Worm (Caenorhabditis elegans) whole organism, L2 larva: Measurements from ENCODE around the gene JC8.4.

ENCODE experiments used
- C34F6.9 ChIP-seq: fragments of 150-350 bp; optimal IDR thresholded peaks from 2 replicates; lab custom pipeline; 2014; ENCODE audit warnings: missing biosample characterization, missing genetic modification characterization
- F13H6.1 ChIP-seq: sonication (generic microtip); optimal IDR thresholded peaks from 2 replicates; lab custom pipeline; 2016; ENCODE audit warnings: missing genetic modification characterization, missing compliant biosample characterization
- R02D3.7 ChIP-seq: fragments of 150-350 bp; optimal IDR thresholded peaks from 2 replicates; lab custom pipeline; 2014; ENCODE audit warnings: missing biosample characterization, missing genetic modification characterization
- Y55F3AM.14 ChIP-seq: fragments of 200-800 bp; sonication (Bioruptor generic); optimal IDR thresholded peaks from 2 replicates; lab custom pipeline; 2018; ENCODE audit warnings: mild to moderate bottlenecking, missing genetic modification characterization, missing compliant biosample characterization
- ZK546.5 ChIP-seq: sonication (generic microtip); optimal IDR thresholded peaks from 2 replicates; lab custom pipeline; 2017; ENCODE audit warnings: missing biosample characterization, missing genetic modification characterization
- aly-2 ChIP-seq: fragments of 150-350 bp; optimal IDR thresholded peaks from 2 replicates; lab custom pipeline; 2014; ENCODE audit warnings: missing biosample characterization, missing genetic modification characterization
- ama-1 ChIP-seq: fragments of 150-350 bp; optimal IDR thresholded peaks from 2 replicates; lab custom pipeline; 2018; ENCODE audit warnings: inconsistent platforms
- blmp-1 ChIP-seq: sonication (generic microtip); optimal IDR thresholded peaks from 2 replicates; lab custom pipeline; 2017; ENCODE audit warnings: missing genetic modification characterization, mild to moderate bottlenecking, missing compliant biosample characterization, antibody characterized with exemption, moderate library complexity; ENCODE audit not compliant: insufficient read depth
- ceh-16 ChIP-seq: fragments of 150-350 bp; optimal IDR thresholded peaks from 2 replicates; lab custom pipeline; 2014; ENCODE audit warnings: missing biosample characterization, missing genetic modification characterization
- ceh-82 ChIP-seq: fragments of 150-350 bp; optimal IDR thresholded peaks from 2 replicates; lab custom pipeline; 2014; ENCODE audit warnings: missing biosample characterization, missing genetic modification characterization
- crh-2 ChIP-seq: sonication (generic microtip); optimal IDR thresholded peaks from 2 replicates; lab custom pipeline; 2017; ENCODE audit warnings: missing biosample characterization, missing genetic modification characterization
- dmd-4 ChIP-seq: sonication (generic microtip); optimal IDR thresholded peaks from 2 replicates; lab custom pipeline; 2017; ENCODE audit warnings: missing biosample characterization, missing genetic modification characterization
- elt-1 ChIP-seq: fragments of 150-350 bp; optimal IDR thresholded peaks from 2 replicates; lab custom pipeline; 2014; ENCODE audit warnings: missing biosample characterization, missing genetic modification characterization
- fos-1 ChIP-seq: fragments of 150-350 bp; optimal IDR thresholded peaks from 2 replicates; lab custom pipeline; 2014; ENCODE audit warnings: missing biosample characterization, missing genetic modification characterization
- gmeb-1 ChIP-seq: fragments of 150-350 bp; optimal IDR thresholded peaks from 2 replicates; lab custom pipeline; 2014; ENCODE audit warnings: missing biosample characterization, missing genetic modification characterization
- lin-11 ChIP-seq: fragments of 150-350 bp; sonication (generic microtip); optimal IDR thresholded peaks from 2 replicates; lab custom pipeline; 2014; ENCODE audit warnings: missing biosample characterization, missing genetic modification characterization, inconsistent platforms, mixed read lengths
- lin-13 ChIP-seq: fragments of 150-350 bp; optimal IDR thresholded peaks from 2 replicates; lab custom pipeline; 2014; ENCODE audit warnings: missing biosample characterization, missing genetic modification reagents, missing genetic modification characterization
- lin-39 ChIP-seq: fragments of 150-350 bp; optimal IDR thresholded peaks from 2 replicates; lab custom pipeline; 2014; ENCODE audit warnings: missing biosample characterization, missing genetic modification reagents, missing genetic modification characterization
- lsy-2 ChIP-seq, 2 experiments: fragments of 150-350 bp in 1 of 2; sonication (generic microtip) in 1 of 2; optimal IDR thresholded peaks; 2 replicates each; lab custom pipeline; 2014 to 2017; ENCODE audit warnings: missing biosample characterization in 2 of 2, missing genetic modification characterization in 2 of 2
- mab-5 ChIP-seq: fragments of 150-350 bp; optimal IDR thresholded peaks from 2 replicates; lab custom pipeline; 2014; ENCODE audit warnings: missing biosample characterization, missing genetic modification characterization
- mbf-1 ChIP-seq: sonication (generic microtip); optimal IDR thresholded peaks from 2 replicates; lab custom pipeline; 2017; ENCODE audit warnings: missing biosample characterization, missing genetic modification characterization
- mdl-1 ChIP-seq, 2 experiments: fragments of 150-350 bp in 1 of 2; sonication (generic microtip) in 1 of 2; optimal IDR thresholded peaks; 2 replicates each; lab custom pipeline; 2017; ENCODE audit warnings: missing biosample characterization in 2 of 2, missing genetic modification characterization in 2 of 2
- nhr-10 ChIP-seq: sonication (generic microtip); optimal IDR thresholded peaks from 2 replicates; lab custom pipeline; 2017; ENCODE audit warnings: missing biosample characterization, missing genetic modification characterization
- nhr-12 ChIP-seq: fragments of 150-350 bp; optimal IDR thresholded peaks from 2 replicates; lab custom pipeline; 2014; ENCODE audit warnings: missing biosample characterization, missing genetic modification characterization
- nhr-129 ChIP-seq: fragments of 150-350 bp; optimal IDR thresholded peaks from 2 replicates; lab custom pipeline; 2014; ENCODE audit warnings: missing biosample characterization, missing genetic modification characterization
- nhr-21 ChIP-seq: fragments of 150-350 bp; optimal IDR thresholded peaks from 2 replicates; lab custom pipeline; 2014; ENCODE audit warnings: missing biosample characterization, missing genetic modification characterization
- nhr-23 ChIP-seq: fragments of 150-350 bp; optimal IDR thresholded peaks from 2 replicates; lab custom pipeline; 2014; ENCODE audit warnings: missing biosample characterization, missing genetic modification reagents, missing genetic modification characterization
- nhr-237 ChIP-seq: fragments of 150-350 bp; optimal IDR thresholded peaks from 2 replicates; lab custom pipeline; 2014; ENCODE audit warnings: missing biosample characterization, missing genetic modification characterization
- nhr-6 ChIP-seq: fragments of 150-350 bp; optimal IDR thresholded peaks from 2 replicates; lab custom pipeline; 2014; ENCODE audit warnings: missing biosample characterization, missing genetic modification characterization
- nhr-77 ChIP-seq: fragments of 150-350 bp; optimal IDR thresholded peaks from 2 replicates; lab custom pipeline; 2014; ENCODE audit warnings: missing biosample characterization, missing genetic modification characterization
- peb-1 ChIP-seq: fragments of 150-350 bp; optimal IDR thresholded peaks from 2 replicates; lab custom pipeline; 2014; ENCODE audit warnings: missing biosample characterization, missing genetic modification characterization
- sem-4 ChIP-seq: fragments of 150-350 bp; optimal IDR thresholded peaks from 2 replicates; lab custom pipeline; 2014; ENCODE audit warnings: missing biosample characterization, missing genetic modification reagents, missing genetic modification characterization
- skn-1 ChIP-seq: sonication (generic microtip); optimal IDR thresholded peaks from 2 replicates; lab custom pipeline; 2017; ENCODE audit warnings: missing biosample characterization, missing genetic modification characterization
- sma-3 ChIP-seq: sonication (generic microtip); optimal IDR thresholded peaks from 2 replicates; lab custom pipeline; 2016; ENCODE audit warnings: missing genetic modification reagents, missing genetic modification characterization, missing compliant biosample characterization
- snpc-4 ChIP-seq: fragments of 150-350 bp; optimal IDR thresholded peaks from 2 replicates; lab custom pipeline; 2014; ENCODE audit warnings: missing biosample characterization, missing genetic modification characterization
- unc-39 ChIP-seq: fragments of 150-350 bp; optimal IDR thresholded peaks from 2 replicates; lab custom pipeline; 2014; ENCODE audit warnings: missing biosample characterization, missing genetic modification characterization
- unc-55 ChIP-seq: fragments of 150-350 bp; sonication (generic microtip); optimal IDR thresholded peaks from 3 replicates; lab custom pipeline; 2014; ENCODE audit warnings: missing biosample characterization, missing genetic modification reagents, missing genetic modification characterization
- unc-62 ChIP-seq: fragments of 150-350 bp; optimal IDR thresholded peaks from 2 replicates; lab custom pipeline; 2014; ENCODE audit warnings: missing biosample characterization, missing genetic modification reagents, missing genetic modification characterization
- zag-1 ChIP-seq: fragments of 150-350 bp; optimal IDR thresholded peaks from 2 replicates; lab custom pipeline; 2014; ENCODE audit warnings: missing biosample characterization, missing genetic modification characterization
- ztf-11 ChIP-seq: sonication (generic microtip); optimal IDR thresholded peaks from 2 replicates; lab custom pipeline; 2017; ENCODE audit warnings: missing biosample characterization, missing genetic modification characterization
- ztf-4 ChIP-seq: fragments of 150-350 bp; optimal IDR thresholded peaks from 2 replicates; lab custom pipeline; 2014; ENCODE audit warnings: missing biosample characterization, missing genetic modification characterization

Gene JC8.4

ce11 chrIV:13272494-13272893 lies 29.0 kb downstream of the JC8.4 start, which contains the start of gene unc-26:
unc-26 (minus strand) TSS chrIV:13272516.
- TF ChIP-seq nhr-23 (tag; lab: Kevin White, UChicago) (no peak), unc-55 (peak; percentile 82), ZK546.5 (tag; lab: Kevin White, UChicago) (no peak), zag-1 (tag; lab: Kevin White, UChicago) (peak; percentile 31), nhr-77 (tag; lab: Kevin White, UChicago) (no peak), gmeb-1 (tag; lab: Kevin White, UChicago) (no peak), C34F6.9 (tag; lab: Kevin White, UChicago) (peak; percentile 40), ztf-11 (tag; lab: Kevin White, UChicago) (no peak), lin-13 (GFP tag; lab: Kevin White, UChicago) (no peak), sem-4 (tag; lab: Kevin White, UChicago) (no peak), skn-1 (tag; lab: Kevin White, UChicago) (no peak), nhr-10 (tag; lab: Kevin White, UChicago) (no peak), dmd-4 (tag; lab: Kevin White, UChicago) (no peak), unc-39 (tag; lab: Kevin White, UChicago) (no peak), nhr-12 (tag; lab: Kevin White, UChicago) (no peak), ztf-4 (tag; lab: Kevin White, UChicago) (no peak), F13H6.1 (tag; lab: Kevin White, UChicago) (peak; percentile 10), snpc-4 (no peak), unc-62 (GFP tag; lab: Kevin White, UChicago) (no peak), R02D3.7 (tag; lab: Kevin White, UChicago) (no peak), Y55F3AM.14 (GFP tag; lab: Kevin White, UChicago) (no peak), lin-39 (no peak), mab-5 (peak; percentile 35), nhr-129 (tag; lab: Kevin White, UChicago) (peak; percentile 59), lsy-2 (tag; optimal IDR thresholded peaks at IDR 0.05; lab: Kevin White, UChicago) (peak in 1 of 2 experiments; percentile 60), lin-11 (tag; lab: Kevin White, UChicago) (no peak), blmp-1 (tag; lab: Kevin White, UChicago) (no peak), ceh-82 (no peak), peb-1 (tag; lab: Kevin White, UChicago) (no peak), nhr-6 (tag; lab: Kevin White, UChicago) (no peak), ama-1 (no peak), elt-1 (no peak)

- TF ChIP-seq ama-1 (no peak), lsy-2 (tag; optimal IDR thresholded peaks at IDR 0.05; lab: Kevin White, UChicago) (no peak), elt-1 (no peak), nhr-10 (tag; lab: Kevin White, UChicago) (no peak), mbf-1 (tag; lab: Kevin White, UChicago) (no peak), nhr-237 (tag; lab: Kevin White, UChicago) (no peak), nhr-21 (no peak)
Observed at ce11 chrIV:13282778-13283177, 39.3 kb downstream of the JC8.4 start, which contains the start of gene cpsf-3. cpsf-3 (minus strand) TSS chrIV:13282878.

ce11 chrIV:13289321-13289720 lies 45.8 kb downstream of the JC8.4 start, which contains the start of gene Y67H2A.10:
Y67H2A.10 (minus strand) TSS chrIV:13289504.
- TF ChIP-seq nhr-129 (tag; lab: Kevin White, UChicago) (peak; percentile 13), elt-1 (no peak), aly-2 (tag; lab: Kevin White, UChicago) (no peak), ceh-16 (tag; lab: Kevin White, UChicago) (no peak), C34F6.9 (tag; lab: Kevin White, UChicago) (peak; percentile 49), unc-55 (peak; percentile 18)
- TF ChIP-seq, all 48 proteins: peak for 3

ce11 chrIV:13290239-13290638 lies 46.8 kb downstream of the JC8.4 start:
- TF ChIP-seq lin-11 (tag; lab: Kevin White, UChicago) = no peak
- no peak for TF ChIP-seq unc-39 (tag; lab: Kevin White, UChicago)
- TF ChIP-seq mdl-1 (tag; optimal IDR thresholded peaks at IDR 0.05; lab: Kevin White, UChicago) = no peak
- no peak for TF ChIP-seq lin-39
- no peak for TF ChIP-seq ceh-16 (tag; lab: Kevin White, UChicago)
- TF ChIP-seq ZK546.5 (tag; lab: Kevin White, UChicago) = no peak
- TF ChIP-seq ztf-11 (tag; lab: Kevin White, UChicago) = no peak
- no peak for TF ChIP-seq zag-1 (tag; lab: Kevin White, UChicago)
- no peak for TF ChIP-seq ceh-82
- no peak for TF ChIP-seq ama-1
- TF ChIP-seq sma-3 (GFP tag; lab: Kevin White, UChicago) = no peak
- TF ChIP-seq nhr-12 (tag; lab: Kevin White, UChicago) = no peak
- TF ChIP-seq crh-2 (tag; lab: Kevin White, UChicago) = no peak
- TF ChIP-seq mab-5 = no peak
- TF ChIP-seq nhr-23 (tag; lab: Kevin White, UChicago) = no peak
- TF ChIP-seq fos-1 (tag; lab: Kevin White, UChicago) = no peak
- no peak for TF ChIP-seq nhr-237 (tag; lab: Kevin White, UChicago)
- no peak for TF ChIP-seq unc-62 (GFP tag; lab: Kevin White, UChicago)
